Worm (Caenorhabditis elegans) whole organism, L4 larva: ENCODE measurements around the gene R144.3.

Experiments used
- pqm-1 ChIP-seq: sonication (generic microtip); optimal IDR thresholded peaks from 2 replicates; lab custom pipeline; 2017; ENCODE audit warnings: missing biosample characterization, missing genetic modification characterization
- ztf-7 ChIP-seq: fragments of 150-350 bp; optimal IDR thresholded peaks from 2 replicates; lab custom pipeline; 2014; ENCODE audit warnings: missing biosample characterization, missing genetic modification characterization

ce11 chrIII:5006881-5007280 is 14.9 kb upstream of the R144.3 start, which contains the start of gene R144.12:
- TF ChIP-seq pqm-1 (tag; lab: Kevin White, UChicago) = no peak
- TF ChIP-seq ztf-7 (tag; lab: Kevin White, UChicago) = no peak
